Fruit fly (Drosophila melanogaster) whole organism, prepupa: Measurements from ENCODE around the gene MKP-4.

Experiments
- Blimp-1 ChIP-seq: fragments of 200-800 bp; sonication (Bioruptor generic); optimal IDR thresholded peaks from 3 replicates; lab custom pipeline; 2017; ENCODE audit warnings: missing biosample characterization, missing genetic modification characterization, mild to moderate bottlenecking, moderate library complexity, missing genetic modification reagents
- CG15336 ChIP-seq: fragments of 200-800 bp; sonication (Bioruptor generic); IDR thresholded peaks from 2 replicates; pipeline ENCODE4 v1.3.6; 2022; ENCODE audit warnings: missing biosample characterization, missing genetic modification characterization
- CG1621 ChIP-seq: fragments of 200-800 bp; sonication (Bioruptor generic); optimal IDR thresholded peaks from 3 replicates; lab custom pipeline; 2018; ENCODE audit warnings: missing biosample characterization, mild to moderate bottlenecking, missing genetic modification characterization
- CG3032 ChIP-seq: fragments of 200-800 bp; optimal IDR thresholded peaks from 2 replicates; lab custom pipeline; 2019; ENCODE audit warnings: missing biosample characterization, mild to moderate bottlenecking, missing genetic modification characterization, moderate library complexity
- CG31627 ChIP-seq: fragments of 200-800 bp; sonication (Bioruptor generic); optimal IDR thresholded peaks from 3 replicates; lab custom pipeline; 2016; ENCODE audit warnings: missing biosample characterization, missing genetic modification characterization
- CG3919 ChIP-seq: fragments of 200-800 bp; sonication (Bioruptor generic); optimal IDR thresholded peaks from 3 replicates; lab custom pipeline; 2016; ENCODE audit warnings: missing biosample characterization, missing genetic modification characterization
- CG4318 ChIP-seq: fragments of 200-800 bp; sonication (Bioruptor generic); optimal IDR thresholded peaks from 3 replicates; lab custom pipeline; 2017; ENCODE audit warnings: missing biosample characterization, mild to moderate bottlenecking, missing genetic modification characterization
- CG6163 ChIP-seq: fragments of 200-800 bp; sonication (Bioruptor generic); IDR thresholded peaks from 3 replicates; pipeline ENCODE4 v1.3.6; 2022; ENCODE audit warnings: missing biosample characterization, missing genetic modification characterization
- CG6276 ChIP-seq: fragments of 200-800 bp; sonication (Bioruptor generic); optimal IDR thresholded peaks from 2 replicates; lab custom pipeline; 2017; ENCODE audit warnings: missing biosample characterization, mild to moderate bottlenecking, missing genetic modification characterization
- CG6792 ChIP-seq: fragments of 200-800 bp; sonication (Bioruptor generic); optimal IDR thresholded peaks from 3 replicates; lab custom pipeline; 2016; ENCODE audit warnings: missing biosample characterization, missing genetic modification characterization
- CG6808 ChIP-seq: fragments of 200-800 bp; sonication (Bioruptor generic); optimal IDR thresholded peaks from 3 replicates; lab custom pipeline; 2017; ENCODE audit warnings: missing biosample characterization, missing genetic modification characterization, mild to moderate bottlenecking, moderate library complexity, missing genetic modification reagents
- CG8319 ChIP-seq: fragments of 200-800 bp; sonication (Bioruptor generic); optimal IDR thresholded peaks from 3 replicates; lab custom pipeline; 2016; ENCODE audit warnings: missing biosample characterization, missing genetic modification characterization
- Eip75B ChIP-seq: fragments of 200-800 bp; sonication (Bioruptor generic); optimal IDR thresholded peaks from 3 replicates; lab custom pipeline; 2016; ENCODE audit warnings: missing biosample characterization, missing genetic modification characterization
- Eip78C ChIP-seq: fragments of 200-800 bp; sonication (Bioruptor generic); peaks from one replicate; lab custom pipeline; 2016; ENCODE audit warnings: missing biosample characterization, missing genetic modification characterization
- Ets96B ChIP-seq: fragments of 200-800 bp; optimal IDR thresholded peaks from 2 replicates; lab custom pipeline; 2019; ENCODE audit warnings: missing biosample characterization, mild to moderate bottlenecking, missing genetic modification characterization, moderate library complexity
- Gug ChIP-seq: fragments of 200-800 bp; sonication (Bioruptor generic); IDR thresholded peaks from 2 replicates; pipeline ENCODE4 v1.3.6; 2022; ENCODE audit warnings: missing biosample characterization, missing genetic modification characterization
- Hr38 ChIP-seq: sonication (Bioruptor generic); optimal IDR thresholded peaks from 2 replicates; lab custom pipeline; 2016; ENCODE audit warnings: missing biosample characterization, missing genetic modification characterization
- Hr4 ChIP-seq: fragments of 200-800 bp; sonication (Bioruptor generic); optimal IDR thresholded peaks from 3 replicates; lab custom pipeline; 2016; ENCODE audit warnings: missing biosample characterization, missing genetic modification characterization
- Lpt ChIP-seq: fragments of 200-800 bp; sonication (Bioruptor generic); optimal IDR thresholded peaks from 3 replicates; lab custom pipeline; 2016; ENCODE audit warnings: missing biosample characterization, missing genetic modification characterization
- Sox102F ChIP-seq: fragments of 200-800 bp; sonication (Bioruptor generic); optimal IDR thresholded peaks from 2 replicates; lab custom pipeline; 2016; ENCODE audit warnings: missing biosample characterization, mild to moderate bottlenecking, missing genetic modification characterization
- Sox14 ChIP-seq: fragments of 200-800 bp; sonication (Bioruptor generic); optimal IDR thresholded peaks from 3 replicates; lab custom pipeline; 2016; ENCODE audit warnings: missing biosample characterization, missing genetic modification characterization
- Sox15 ChIP-seq: fragments of 200-800 bp; sonication (Bioruptor generic); optimal IDR thresholded peaks from 3 replicates; lab custom pipeline; 2016; ENCODE audit warnings: missing biosample characterization, missing genetic modification characterization
- achi ChIP-seq: fragments of 200-800 bp; sonication (Bioruptor generic); optimal IDR thresholded peaks from 3 replicates; lab custom pipeline; 2016; ENCODE audit warnings: missing biosample characterization, missing genetic modification characterization
- dac ChIP-seq: fragments of 200-800 bp; sonication (Bioruptor generic); optimal IDR thresholded peaks from 2 replicates; lab custom pipeline; 2017; ENCODE audit warnings: missing biosample characterization, mild to moderate bottlenecking, missing genetic modification characterization
- dsx ChIP-seq: fragments of 200-800 bp; optimal IDR thresholded peaks from 3 replicates; lab custom pipeline; 2019; ENCODE audit warnings: missing biosample characterization, mild to moderate bottlenecking, missing genetic modification characterization, moderate library complexity; ENCODE audit not compliant: poor library complexity, severe bottlenecking
- eg ChIP-seq: fragments of 200-800 bp; sonication (Bioruptor generic); IDR thresholded peaks from 3 replicates; pipeline ENCODE4 v1.3.6; 2022; ENCODE audit warnings: missing biosample characterization, missing genetic modification characterization
- esn ChIP-seq: fragments of 200-800 bp; sonication (Bioruptor generic); optimal IDR thresholded peaks from 2 replicates; lab custom pipeline; 2016; ENCODE audit warnings: missing biosample characterization, mild to moderate bottlenecking, missing genetic modification characterization, moderate library complexity
- fd85E ChIP-seq: fragments of 200-800 bp; sonication (Bioruptor generic); optimal IDR thresholded peaks from 3 replicates; lab custom pipeline; 2016; ENCODE audit warnings: missing biosample characterization, missing genetic modification characterization
- fkh ChIP-seq: fragments of 200-800 bp; sonication (Bioruptor generic); optimal IDR thresholded peaks from 3 replicates; lab custom pipeline; 2017; ENCODE audit warnings: missing biosample characterization, mild to moderate bottlenecking, missing genetic modification characterization, moderate library complexity
- lz ChIP-seq: fragments of 200-800 bp; sonication (Bioruptor generic); optimal IDR thresholded peaks from 3 replicates; lab custom pipeline; 2016; ENCODE audit warnings: missing biosample characterization, missing genetic modification characterization
- net ChIP-seq: fragments of 200-800 bp; sonication (Bioruptor generic); optimal IDR thresholded peaks from 3 replicates; lab custom pipeline; 2016; ENCODE audit warnings: missing biosample characterization, missing genetic modification characterization
- salr ChIP-seq, 2 experiments: fragments of 200-800 bp; sonication (Bioruptor generic); optimal IDR thresholded peaks; 3 replicates each; lab custom pipeline; 2016 to 2018; ENCODE audit warnings: missing biosample characterization in 2 of 2, missing genetic modification characterization in 2 of 2, mild to moderate bottlenecking in 1 of 2
- ss ChIP-seq, 2 experiments: fragments of 200-800 bp; sonication (Bioruptor generic); optimal IDR thresholded peaks; 2 replicates in 1 of 2; 3 replicates in 1 of 2; lab custom pipeline; 2017 to 2018; ENCODE audit warnings: mild to moderate bottlenecking in 2 of 2, missing biosample characterization in 2 of 2, missing genetic modification characterization in 2 of 2, moderate library complexity in 1 of 2
- svp ChIP-seq: fragments of 200-800 bp; sonication (Bioruptor generic); peaks from one replicate; lab custom pipeline; 2016; ENCODE audit warnings: missing biosample characterization, missing genetic modification characterization

MKP-4 gene

dm6 chrX:19597684-19598363 is 25.1 kb upstream of the MKP-4 start, which contains the start of gene RpS10b (continued):
- TF ChIP-seq net (peak; percentile 89), lz (GFP tag; lab: Kevin White, UChicago) (peak; percentile 84), CG8319 (GFP tag; lab: Kevin White, UChicago) (peak; percentile 74), fd85E (GFP tag; lab: Kevin White, UChicago) (peak; percentile 62), Ets96B (tag; lab: Kevin White, UChicago) (peak; percentile 17), Eip78C (peak; percentile 94), achi (GFP tag; lab: Kevin White, UChicago) (peak; percentile 85), CG15336 (GFP tag; lab: Robert Waterston, UW) (peak; percentile 45), CG4318 (no peak), CG6276 (GFP tag; lab: Kevin White, UChicago) (peak; percentile 39), CG6792 (GFP tag; lab: Kevin White, UChicago) (peak; percentile 81), CG6808 (GFP tag; lab: Kevin White, UChicago) (peak; percentile 78), Blimp-1 (peak; percentile 81), Lpt (GFP tag; lab: Kevin White, UChicago) (peak; percentile 51), salr (GFP tag; optimal IDR thresholded peaks at IDR 0.05; lab: Kevin White, UChicago) (peak; percentile 38 to 81), Gug (GFP tag; lab: Robert Waterston, UW) (no peak), CG6163 (GFP tag; lab: Robert Waterston, UW) (peak; percentile 89), CG31627 (GFP tag; lab: Kevin White, UChicago) (peak; percentile 77), Hr4 (peak; percentile 22)

DNA sequence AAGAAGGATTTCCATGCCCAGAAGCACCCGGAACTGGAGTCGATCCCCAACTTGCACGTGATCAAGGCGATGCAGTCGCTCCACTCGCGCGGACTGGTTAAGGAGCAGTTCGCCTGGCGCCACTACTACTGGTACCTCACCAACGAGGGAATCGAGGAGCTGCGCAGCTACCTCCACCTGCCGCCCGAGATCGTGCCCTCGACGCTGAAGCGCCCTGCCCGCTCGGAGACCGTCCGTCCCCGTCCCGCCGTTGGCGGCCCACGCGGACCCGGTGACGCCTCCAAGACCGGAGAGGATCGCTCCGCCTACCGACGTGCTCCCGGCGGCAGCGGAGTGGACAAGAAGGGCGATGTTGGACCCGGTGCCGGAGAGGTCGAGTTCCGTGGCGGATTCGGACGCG is 24.4 kb upstream of the MKP-4 start:
- no peak for TF ChIP-seq ss (GFP tag; optimal IDR thresholded peaks at IDR 0.05; lab: Kevin White, UChicago)
- no peak for TF ChIP-seq lz (GFP tag; lab: Kevin White, UChicago)
- no peak for TF ChIP-seq Sox14 (GFP tag; lab: Kevin White, UChicago)
- TF ChIP-seq dac (GFP tag; lab: Kevin White, UChicago) = no peak
- no peak for TF ChIP-seq CG31627 (GFP tag; lab: Kevin White, UChicago)
- no peak for TF ChIP-seq Lpt (GFP tag; lab: Kevin White, UChicago)
- TF ChIP-seq esn (GFP tag; lab: Kevin White, UChicago) = no peak
- no peak for TF ChIP-seq Ets96B (tag; lab: Kevin White, UChicago)
- no peak for TF ChIP-seq Eip75B (GFP tag; lab: Kevin White, UChicago)
- TF ChIP-seq CG1621 (tag; lab: Kevin White, UChicago) = no peak
- TF ChIP-seq Hr38 (GFP tag; lab: Kevin White, UChicago) = no peak
- TF ChIP-seq Blimp-1 = no peak
- TF ChIP-seq, all 60 proteins: peak for 0

dm6 chrX:19601644-19602043 is 21.3 kb upstream of the MKP-4 start, which contains the start of gene CG14220:
Gene CG14220 (minus strand): TSS chrX:19601851.
- TF ChIP-seq svp (GFP tag; lab: Kevin White, UChicago) = peak; percentile 22
- no peak for TF ChIP-seq dsx (GFP tag; lab: Kevin White, UChicago)
- no peak for TF ChIP-seq dac (GFP tag; lab: Kevin White, UChicago)
- TF ChIP-seq ss (GFP tag; optimal IDR thresholded peaks at IDR 0.05; lab: Kevin White, UChicago) = no peak
- peak; percentile 12 for TF ChIP-seq CG3032 (tag; lab: Kevin White, UChicago)
- TF ChIP-seq fkh = peak; percentile 2
- no peak for TF ChIP-seq Hr38 (GFP tag; lab: Kevin White, UChicago)
- TF ChIP-seq eg (GFP tag; lab: Robert Waterston, UW) = no peak
- TF ChIP-seq Sox102F (GFP tag; lab: Kevin White, UChicago) = no peak
- no peak for TF ChIP-seq Ets96B (tag; lab: Kevin White, UChicago)
- TF ChIP-seq lz (GFP tag; lab: Kevin White, UChicago) = no peak
- no peak for TF ChIP-seq CG6276 (GFP tag; lab: Kevin White, UChicago)
- no peak for TF ChIP-seq CG3919 (GFP tag; lab: Kevin White, UChicago)
- no peak for TF ChIP-seq Sox15
- TF ChIP-seq, all 60 proteins: peak for 3
